Worm (Caenorhabditis elegans) whole organism, L4/young adult: ENCODE measurements around the gene Y54G2A.38.
"Not testable (repeated sequence)": the region's sequence is repeated elsewhere in the genome, so short reads cannot be mapped to it uniquely, and the experiment has no call there.

Experiments used
- dao-5 ChIP-seq: sonication (generic microtip); optimal IDR thresholded peaks from 2 replicates; lab custom pipeline; 2016; ENCODE audit warnings: missing genotype, missing genetic modification characterization, moderate library complexity, missing compliant biosample characterization
- him-1 ChIP-seq: sonication (generic microtip); optimal IDR thresholded peaks from 2 replicates; lab custom pipeline; 2016; ENCODE audit warnings: missing genotype, missing genetic modification reagents, missing genetic modification characterization, missing compliant biosample characterization

DNA sequence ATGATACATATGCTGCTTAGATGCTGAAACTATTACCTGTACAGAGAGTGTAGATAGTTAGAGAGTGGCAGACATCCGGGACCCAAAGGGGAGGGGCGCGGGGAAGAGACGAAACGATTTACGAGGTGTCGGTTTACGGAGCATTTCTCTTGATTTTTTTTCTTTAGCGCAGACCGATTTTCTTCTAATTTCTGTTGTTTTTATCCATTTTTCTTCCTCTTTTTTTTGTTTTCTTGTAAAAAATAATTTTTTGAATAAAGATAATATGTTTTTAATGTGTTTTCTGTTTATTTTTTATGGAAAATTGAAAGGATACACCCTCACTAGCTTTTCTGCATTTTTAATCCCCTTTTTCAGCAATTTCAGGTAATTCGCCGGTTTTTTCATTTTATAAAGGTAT lies 18.6 kb downstream of the Y54G2A.38 start, which contains the start of gene Y54G2A.72:
- not testable (repeated sequence) for TF ChIP-seq dao-5, him-1 (tag; lab: Kevin White, UChicago)
